Fruit fly (Drosophila melanogaster) whole organism, wandering third instar larva: Measurements from ENCODE around the gene CG8578.

Experiments
- Abd-B ChIP-seq: fragments of >200 bp; optimal IDR thresholded peaks from 2 replicates; lab custom pipeline; 2017; ENCODE audit warnings: missing biosample characterization, missing genetic modification characterization
- OdsH ChIP-seq: fragments of 200-800 bp; sonication (Bioruptor generic); optimal IDR thresholded peaks from 2 replicates; lab custom pipeline; 2016; ENCODE audit warnings: missing biosample characterization, mild to moderate bottlenecking, missing genetic modification characterization
- Rel ChIP-seq, 2 experiments: fragments of 200-800 bp; sonication (Bioruptor generic) in 1 of 2; optimal IDR thresholded peaks; 2 replicates in 1 of 2; 3 replicates in 1 of 2; lab custom pipeline; 2016 to 2019; ENCODE audit warnings: mild to moderate bottlenecking in 2 of 2, missing biosample characterization in 2 of 2, missing genetic modification characterization in 2 of 2, moderate library complexity in 1 of 2
- br ChIP-seq: fragments of 200-800 bp; sonication (Bioruptor generic); optimal IDR thresholded peaks from 2 replicates; lab custom pipeline; 2016; ENCODE audit warnings: missing biosample characterization, missing genetic modification characterization
- brk ChIP-seq: fragments of 200-800 bp; sonication (Bioruptor generic); optimal IDR thresholded peaks from 2 replicates; lab custom pipeline; 2016; ENCODE audit warnings: missing biosample characterization, mild to moderate bottlenecking, missing genetic modification characterization
- lola ChIP-seq: fragments of >200 bp; optimal IDR thresholded peaks from 2 replicates; lab custom pipeline; 2017; ENCODE audit warnings: missing biosample characterization, missing genetic modification characterization
- psq ChIP-seq: fragments of 200-800 bp; sonication (Bioruptor generic); optimal IDR thresholded peaks from 3 replicates; lab custom pipeline; 2017; ENCODE audit warnings: missing biosample characterization, mild to moderate bottlenecking, missing genetic modification characterization, moderate library complexity

DNA sequence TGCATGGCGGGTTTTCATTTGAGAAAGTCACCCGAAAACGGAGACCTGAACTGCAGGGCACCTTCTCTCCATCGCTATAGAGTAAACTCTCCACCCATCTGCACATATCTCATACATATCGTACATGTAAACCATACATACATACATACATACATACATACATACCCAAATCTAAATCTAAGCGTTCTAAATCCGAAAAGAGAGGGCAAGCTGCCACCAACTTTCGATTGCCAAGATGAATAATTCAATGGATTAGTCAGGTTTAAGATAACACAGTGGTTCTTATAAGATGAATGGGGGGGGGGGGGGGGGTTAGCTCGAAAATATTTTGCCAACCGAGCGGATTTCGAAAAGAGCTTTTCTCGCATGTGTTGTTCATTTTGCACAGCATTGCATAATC lies 29.8 kb upstream of the CG8578 start:
- TF ChIP-seq psq (GFP tag; lab: Kevin White, UChicago) (no peak), brk (GFP tag; lab: Kevin White, UChicago) (no peak), OdsH (GFP tag; lab: Kevin White, UChicago) (no peak), br (no peak), Abd-B (no peak), lola (no peak), Rel (GFP tag; optimal IDR thresholded peaks at IDR 0.05; lab: Kevin White, UChicago) (no peak), Rel (tag; optimal IDR thresholded peaks at IDR 0.05; lab: Kevin White, UChicago) (no peak)
